Fruit fly (Drosophila melanogaster) whole organism: ENCODE results near the gene inaE.

Experiments used
- CG8478 ChIP-seq: fragments of >200 bp; optimal IDR thresholded peaks from 2 replicates; lab custom pipeline; 2018; ENCODE audit warnings: inconsistent platforms
- psq ChIP-seq: fragments of >200 bp; optimal IDR thresholded peaks from 2 replicates; lab custom pipeline; 2017

DNA sequence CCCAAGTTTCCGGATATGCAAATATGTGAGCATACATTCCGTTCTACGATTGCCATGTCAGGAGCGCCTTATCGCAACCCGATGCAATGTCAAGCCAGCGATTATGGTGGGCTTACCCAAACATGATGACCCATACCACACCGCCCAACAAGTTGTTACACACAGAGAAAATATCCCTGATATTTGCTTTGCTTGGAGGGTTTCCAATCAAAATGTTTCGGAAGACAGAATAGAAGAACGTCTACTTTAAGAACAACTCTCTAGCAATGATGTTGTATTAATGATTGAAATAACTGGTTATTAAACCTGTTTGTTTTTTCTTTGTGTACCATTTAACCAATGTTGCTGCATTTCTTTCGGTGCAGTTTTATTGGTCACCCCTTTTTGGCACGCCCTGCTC lies 17.2 kb downstream of the inaE start:
- TF ChIP-seq CG8478 (lab: Kevin White, UChicago), result no peak
- no peak for TF ChIP-seq psq (lab: Kevin White, UChicago)
